Worm (Caenorhabditis elegans): Measurements from ENCODE around the gene C44C10.5.

DNA sequence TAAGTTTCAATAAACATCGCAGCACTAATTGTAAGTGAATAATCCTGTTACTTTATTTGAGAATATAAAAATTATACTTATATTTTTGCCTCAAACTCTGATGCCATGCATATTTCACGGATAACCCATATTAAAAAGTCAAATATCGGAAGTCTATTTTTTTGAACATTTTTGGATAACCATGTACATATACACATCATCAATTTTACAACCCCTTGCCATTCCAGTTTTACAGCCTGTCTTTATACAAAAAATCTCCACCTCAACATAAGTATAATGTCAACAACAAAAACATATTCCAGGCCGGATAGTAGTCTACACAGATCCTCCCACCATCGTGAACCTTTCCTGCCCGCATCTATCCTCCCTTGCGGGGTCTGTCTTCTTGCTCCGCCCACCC is 6.1 kb upstream of the C44C10.5 start, which contains the start of gene hnd-1:
- TF ChIP-seq dao-5 (tag; optimal IDR thresholded peaks at IDR 0.05): no peak
- TF ChIP-seq him-1 (tag; optimal IDR thresholded peaks at IDR 0.05): no peak
- no peak for TF ChIP-seq W03F9.2 (tag; optimal IDR thresholded peaks at IDR 0.05)

Measured in whole organism, L4/young adult.